Worm (Caenorhabditis elegans) whole organism, L3 larva: Measurements from ENCODE around the gene C34F6.11.

Source experiments
- ama-1 ChIP-seq: fragments of 150-350 bp; optimal IDR thresholded peaks from 2 replicates; lab custom pipeline; 2018
- ceh-16 ChIP-seq: sonication (generic microtip); optimal IDR thresholded peaks from 2 replicates; lab custom pipeline; 2017; ENCODE audit warnings: missing biosample characterization, missing genetic modification characterization
- ceh-28 ChIP-seq: fragments of 150-350 bp; optimal IDR thresholded peaks from 2 replicates; lab custom pipeline; 2014; ENCODE audit warnings: missing biosample characterization, missing genetic modification reagents, missing genetic modification characterization
- ceh-82 ChIP-seq: fragments of 150-350 bp; optimal IDR thresholded peaks from 2 replicates; lab custom pipeline; 2014; ENCODE audit warnings: missing biosample characterization, missing genetic modification characterization
- ceh-9 ChIP-seq: sonication (generic microtip); optimal IDR thresholded peaks from 2 replicates; lab custom pipeline; 2018; ENCODE audit warnings: missing biosample characterization, missing genetic modification characterization
- egl-5 ChIP-seq: fragments of 150-350 bp; optimal IDR thresholded peaks from 2 replicates; lab custom pipeline; 2017; ENCODE audit warnings: missing biosample characterization, missing genetic modification reagents, missing genetic modification characterization, inconsistent platforms
- elt-1 ChIP-seq: fragments of 150-350 bp; optimal IDR thresholded peaks from 2 replicates; lab custom pipeline; 2014; ENCODE audit warnings: missing biosample characterization, missing genetic modification characterization
- elt-2 ChIP-seq: sonication (generic microtip); optimal IDR thresholded peaks from 2 replicates; lab custom pipeline; 2016; ENCODE audit warnings: missing genetic modification reagents, mild to moderate bottlenecking, missing genetic modification characterization, missing compliant biosample characterization
- elt-3 ChIP-seq, 3 experiments: fragments of 150-350 bp in 1 of 3; sonication (generic microtip) in 2 of 3; optimal IDR thresholded peaks; 2 replicates in 2 of 3; 4 replicates in 1 of 3; lab custom pipeline; 2014 to 2017; ENCODE audit warnings: missing biosample characterization in 3 of 3, missing genetic modification characterization in 3 of 3
- fkh-10 ChIP-seq: sonication (generic microtip); optimal IDR thresholded peaks from 2 replicates; lab custom pipeline; 2017; ENCODE audit warnings: missing biosample characterization, missing genetic modification reagents, missing genetic modification characterization
- fos-1 ChIP-seq: fragments of 150-350 bp; optimal IDR thresholded peaks from 2 replicates; lab custom pipeline; 2014; ENCODE audit warnings: missing biosample characterization, missing genetic modification characterization
- hmg-11 ChIP-seq: sonication (generic microtip); optimal IDR thresholded peaks from 2 replicates; lab custom pipeline; 2016; ENCODE audit warnings: missing genetic modification characterization, missing compliant biosample characterization
- jun-1 ChIP-seq: fragments of 150-350 bp; optimal IDR thresholded peaks from 2 replicates; lab custom pipeline; 2014; ENCODE audit warnings: missing biosample characterization, missing genetic modification reagents, missing genetic modification characterization
- lin-15B ChIP-seq: fragments of 150-350 bp; optimal IDR thresholded peaks from 2 replicates; lab custom pipeline; 2014; ENCODE audit warnings: missing biosample characterization, missing genetic modification characterization
- lsy-12 ChIP-seq: sonication (generic microtip); optimal IDR thresholded peaks from 2 replicates; lab custom pipeline; 2016; ENCODE audit warnings: mild to moderate bottlenecking, missing genetic modification characterization, missing compliant biosample characterization
- mdl-1 ChIP-seq: fragments of 150-350 bp; optimal IDR thresholded peaks from 2 replicates; lab custom pipeline; 2014; ENCODE audit warnings: missing biosample characterization, missing genetic modification characterization
- mml-1 ChIP-seq: fragments of 150-350 bp; sonication (generic microtip); optimal IDR thresholded peaks from 3 replicates; lab custom pipeline; 2014; ENCODE audit warnings: missing biosample characterization, missing genetic modification characterization
- nfya-1 ChIP-seq: sonication (generic microtip); optimal IDR thresholded peaks from 2 replicates; lab custom pipeline; 2017; ENCODE audit warnings: missing genetic modification characterization, mild to moderate bottlenecking, missing compliant biosample characterization, antibody characterized with exemption, moderate library complexity; ENCODE audit not compliant: insufficient read depth
- nhr-12 ChIP-seq: fragments of 150-350 bp; optimal IDR thresholded peaks from 2 replicates; lab custom pipeline; 2014; ENCODE audit warnings: missing biosample characterization, missing genetic modification characterization
- nhr-23 ChIP-seq: fragments of 150-350 bp; optimal IDR thresholded peaks from 2 replicates; lab custom pipeline; 2014; ENCODE audit warnings: missing biosample characterization, missing genetic modification reagents, missing genetic modification characterization
- nhr-25 ChIP-seq: sonication (generic microtip); optimal IDR thresholded peaks from 2 replicates; lab custom pipeline; 2017; ENCODE audit warnings: missing biosample characterization, missing genetic modification characterization
- nhr-28 ChIP-seq: fragments of 150-350 bp; optimal IDR thresholded peaks from 2 replicates; lab custom pipeline; 2014; ENCODE audit warnings: missing biosample characterization, missing genetic modification characterization
- nhr-43 ChIP-seq: sonication (generic microtip); optimal IDR thresholded peaks from 2 replicates; lab custom pipeline; 2016; ENCODE audit warnings: mild to moderate bottlenecking, missing genetic modification characterization, missing compliant biosample characterization; ENCODE audit not compliant: poor library complexity, severe bottlenecking
- nhr-67 ChIP-seq: fragments of 150-350 bp; optimal IDR thresholded peaks from 2 replicates; lab custom pipeline; 2014; ENCODE audit warnings: missing biosample characterization, missing genetic modification characterization
- nhr-76 ChIP-seq: fragments of 150-350 bp; sonication (generic microtip); optimal IDR thresholded peaks from 5 replicates; lab custom pipeline; 2014; ENCODE audit warnings: missing biosample characterization, missing genetic modification characterization
- pha-4 ChIP-seq: fragments of 150-350 bp; optimal IDR thresholded peaks from 2 replicates; lab custom pipeline; 2014; ENCODE audit warnings: missing biosample characterization, missing genetic modification reagents, missing genetic modification characterization
- sea-2 ChIP-seq: fragments of 150-350 bp; sonication (generic microtip); optimal IDR thresholded peaks from 4 replicates; lab custom pipeline; 2014; ENCODE audit warnings: missing biosample characterization, missing genetic modification reagents, missing genetic modification characterization
- skn-1 ChIP-seq: fragments of 150-350 bp; optimal IDR thresholded peaks from 2 replicates; lab custom pipeline; 2014; ENCODE audit warnings: missing biosample characterization, missing genetic modification characterization
- snpc-4 ChIP-seq: fragments of 150-350 bp; optimal IDR thresholded peaks from 2 replicates; lab custom pipeline; 2014; ENCODE audit warnings: missing biosample characterization, missing genetic modification characterization
- tbx-2 ChIP-seq: sonication (generic microtip); optimal IDR thresholded peaks from 2 replicates; lab custom pipeline; 2016; ENCODE audit warnings: mild to moderate bottlenecking, missing genetic modification characterization, missing compliant biosample characterization
- unc-39 ChIP-seq: sonication (generic microtip); optimal IDR thresholded peaks from 4 replicates; lab custom pipeline; 2017; ENCODE audit warnings: missing biosample characterization, missing genetic modification characterization
- unc-62 ChIP-seq: fragments of 150-350 bp; sonication (generic microtip); optimal IDR thresholded peaks from 4 replicates; lab custom pipeline; 2014; ENCODE audit warnings: missing biosample characterization, missing genetic modification reagents, missing genetic modification characterization
- zag-1 ChIP-seq: fragments of 150-350 bp; optimal IDR thresholded peaks from 2 replicates; lab custom pipeline; 2014; ENCODE audit warnings: missing biosample characterization, missing genetic modification characterization
- ztf-4 ChIP-seq: fragments of 150-350 bp; optimal IDR thresholded peaks from 2 replicates; lab custom pipeline; 2014; ENCODE audit warnings: missing biosample characterization, missing genetic modification characterization

The C34F6.11 gene

ce11 chrX:11226595-11226994 is 22.9 kb upstream of the C34F6.11 start, which contains the start of gene C34F6.12:
Gene C34F6.12 (minus strand): TSS chrX:11226695.
- TF ChIP-seq unc-39 (tag; lab: Kevin White, UChicago): no peak
- TF ChIP-seq egl-5 (tag; lab: Kevin White, UChicago): no peak
- TF ChIP-seq nfya-1 (tag; lab: Kevin White, UChicago): no peak
- TF ChIP-seq snpc-4 (tag; lab: Kevin White, UChicago): no peak
- no peak for TF ChIP-seq elt-2 (tag; lab: Kevin White, UChicago)
- TF ChIP-seq nhr-76: no peak
- TF ChIP-seq nhr-43 (tag; lab: Kevin White, UChicago): no peak
- no peak for TF ChIP-seq nhr-67 (tag; lab: Kevin White, UChicago)
- no peak for TF ChIP-seq mdl-1
- TF ChIP-seq pha-4 (tag; lab: Kevin White, UChicago): no peak
- no peak for TF ChIP-seq jun-1 (tag; lab: Kevin White, UChicago)
- no peak for TF ChIP-seq nhr-28
- no peak for TF ChIP-seq ztf-4
- TF ChIP-seq nhr-25 (tag; lab: Kevin White, UChicago): no peak
- TF ChIP-seq, all 47 proteins: peak for 0

ce11 chrX:11222597-11223218 is 19.0 kb upstream of the C34F6.11 start, which contains the start of gene C34F6.9:
Gene C34F6.9 (minus strand): TSS chrX:11222647.
- TF ChIP-seq zag-1 (tag; lab: Kevin White, UChicago) (no peak), pha-4 (tag; lab: Kevin White, UChicago) (no peak), hmg-11 (tag; lab: Kevin White, UChicago) (peak; percentile 31), elt-3 (tag; optimal IDR thresholded peaks at IDR 0.05; lab: Kevin White, UChicago) (no peak)

DNA sequence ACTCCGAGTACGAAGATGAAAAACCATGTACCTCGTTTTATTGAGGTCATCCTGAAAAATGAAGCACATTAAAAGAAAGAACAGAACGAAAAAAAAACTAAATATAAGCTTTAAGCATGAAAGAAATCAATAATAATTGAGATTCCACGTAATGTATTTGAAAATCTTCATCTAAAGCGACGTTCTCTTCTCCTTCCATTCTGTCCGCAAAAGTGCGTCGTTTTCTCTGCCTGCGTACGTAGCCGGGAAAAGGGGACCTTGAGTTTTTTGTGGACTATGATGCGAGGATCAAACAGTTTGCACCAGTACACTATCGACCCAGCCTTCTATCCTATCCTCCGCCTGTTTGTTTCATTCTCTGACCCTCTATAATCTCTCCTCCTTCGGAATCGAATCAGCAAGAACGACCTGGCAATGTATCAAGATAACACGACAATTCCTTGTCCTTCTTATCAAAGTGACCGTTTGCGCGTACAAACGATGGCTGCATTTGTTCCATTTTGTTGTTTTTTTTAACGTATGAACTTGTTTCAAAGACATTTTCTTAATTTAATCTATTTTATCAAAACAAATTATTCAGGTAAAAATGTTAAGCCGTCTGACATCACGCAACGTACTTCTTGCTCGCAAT is 11.8 kb upstream of the C34F6.11 start, which contains the start of the genes C34F6.7 and idh-2:
Gene C34F6.7 (minus strand): TSS at position 51 of the 631 bp plus-strand sequence.
Gene idh-2 (plus strand): TSS at position 581 of the 631 bp plus-strand sequence.
- TF ChIP-seq elt-3 (tag; optimal IDR thresholded peaks at IDR 0.05; lab: Kevin White, UChicago) (peak in 1 of 3 experiments; percentile 22), nhr-43 (tag; lab: Kevin White, UChicago) (peak; percentile 72), lsy-12 (tag; lab: Kevin White, UChicago) (no peak), fos-1 (no peak), nhr-12 (no peak), nhr-23 (tag; lab: Kevin White, UChicago) (peak; percentile 73), nhr-25 (tag; lab: Kevin White, UChicago) (peak; percentile 33), nfya-1 (tag; lab: Kevin White, UChicago) (peak; percentile 31), lin-15B (tag; lab: Kevin White, UChicago) (no peak), elt-2 (tag; lab: Kevin White, UChicago) (peak; percentile 43), hmg-11 (tag; lab: Kevin White, UChicago) (peak; percentile 64)

DNA sequence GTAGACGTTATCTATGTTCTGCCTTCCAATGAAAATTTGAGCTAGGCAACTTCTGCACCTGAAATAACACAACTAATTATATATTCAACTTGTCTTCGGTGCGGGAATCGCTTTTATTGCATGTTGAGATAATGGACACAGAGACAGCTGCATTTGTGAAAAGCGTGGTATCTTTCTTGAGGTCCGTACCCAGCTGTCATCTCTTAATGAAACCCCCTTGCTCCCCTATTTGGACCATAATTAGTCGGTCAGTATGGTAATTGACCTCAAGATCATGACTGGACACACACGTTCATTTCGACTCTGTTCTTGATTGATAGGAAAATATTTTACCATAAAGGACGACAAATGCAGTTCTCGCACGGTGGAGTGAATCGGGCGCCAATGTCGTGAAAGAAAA is 7.6 kb upstream of the C34F6.11 start:
- TF ChIP-seq ceh-28 (tag; lab: Kevin White, UChicago): no peak
- TF ChIP-seq elt-1 (tag; lab: Kevin White, UChicago): no peak
- no peak for TF ChIP-seq unc-62 (GFP tag; lab: Kevin White, UChicago)
- no peak for TF ChIP-seq mml-1 (tag; lab: Kevin White, UChicago)
- TF ChIP-seq nhr-28: no peak
- TF ChIP-seq, all 47 proteins: peak for 0

- no peak for TF ChIP-seq ceh-9 (tag; lab: Kevin White, UChicago)
- TF ChIP-seq ceh-28 (tag; lab: Kevin White, UChicago): no peak
- TF ChIP-seq skn-1 (tag; lab: Kevin White, UChicago): no peak
- TF ChIP-seq ama-1 (lab: Kevin White, UChicago): no peak
- no peak for TF ChIP-seq ceh-16 (tag; lab: Kevin White, UChicago)
- TF ChIP-seq fkh-10: no peak
- TF ChIP-seq ceh-82: no peak
- no peak for TF ChIP-seq nhr-23 (tag; lab: Kevin White, UChicago)
- no peak for TF ChIP-seq ztf-4
- no peak for TF ChIP-seq elt-2 (tag; lab: Kevin White, UChicago)
- no peak for TF ChIP-seq lin-15B (tag; lab: Kevin White, UChicago)
- TF ChIP-seq nhr-12: no peak
- no peak for TF ChIP-seq tbx-2
- TF ChIP-seq sea-2 (GFP tag; lab: Kevin White, UChicago): no peak
Measured at ce11 chrX:11210417-11210816, 6.7 kb upstream of the C34F6.11 start.
